Worm (Caenorhabditis elegans) whole organism, L4/young adult: ENCODE data around the gene ubxn-5.
A peak's percentile ranks its signal among the peaks of the same experiment; 100 is the strongest.
"Not testable (repeated sequence)": the region's sequence is repeated elsewhere in the genome, so short reads cannot be mapped to it uniquely, and the experiment has no call there.

Source experiments
- W03F9.2 ChIP-seq: fragments of 150-350 bp; optimal IDR thresholded peaks from 2 replicates; lab custom pipeline; 2014; ENCODE audit warnings: missing biosample characterization, missing genetic modification characterization
- dao-5 ChIP-seq: sonication (generic microtip); optimal IDR thresholded peaks from 2 replicates; lab custom pipeline; 2016; ENCODE audit warnings: missing genotype, missing genetic modification characterization, moderate library complexity, missing compliant biosample characterization
- him-1 ChIP-seq: sonication (generic microtip); optimal IDR thresholded peaks from 2 replicates; lab custom pipeline; 2016; ENCODE audit warnings: missing genotype, missing genetic modification reagents, missing genetic modification characterization, missing compliant biosample characterization

The ubxn-5 gene

DNA sequence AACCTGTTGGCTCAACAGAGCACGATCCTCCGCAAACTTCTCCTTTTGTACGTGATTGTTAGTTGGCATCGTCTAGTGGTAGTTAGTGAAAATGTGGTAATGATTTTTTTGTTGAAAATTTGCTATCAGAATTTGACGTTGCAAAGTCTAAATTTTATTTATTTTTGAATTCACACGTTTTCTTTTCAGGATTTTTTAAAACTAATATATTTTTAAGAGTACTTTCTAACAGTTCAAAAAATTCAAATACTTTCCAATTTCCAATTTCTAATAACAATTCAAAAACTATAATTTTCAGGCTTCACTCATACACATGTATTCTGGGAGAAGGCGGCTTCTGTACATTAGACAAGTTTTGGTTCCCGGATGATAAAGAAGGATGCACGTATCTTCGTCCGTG, at the start of gene ubxn-5:
TSS of gene ubxn-5 (minus strand) at position 101 of the 400 bp plus-strand sequence.
- no peak for TF ChIP-seq W03F9.2
- no peak for TF ChIP-seq dao-5 (tag; lab: Kevin White, UChicago)
- no peak for TF ChIP-seq him-1

- TF ChIP-seq W03F9.2 (no peak), him-1 (no peak), dao-5 (tag; lab: Kevin White, UChicago) (no peak)
Measured at ce11 chrII:10283145-10283544, 48.8 kb upstream of the ubxn-5 start.

ce11 chrII:10281674-10282073, 47.4 kb upstream of the ubxn-5 start:
- no peak for TF ChIP-seq W03F9.2
- TF ChIP-seq dao-5 (tag; lab: Kevin White, UChicago) = no peak
- TF ChIP-seq him-1 = no peak

DNA sequence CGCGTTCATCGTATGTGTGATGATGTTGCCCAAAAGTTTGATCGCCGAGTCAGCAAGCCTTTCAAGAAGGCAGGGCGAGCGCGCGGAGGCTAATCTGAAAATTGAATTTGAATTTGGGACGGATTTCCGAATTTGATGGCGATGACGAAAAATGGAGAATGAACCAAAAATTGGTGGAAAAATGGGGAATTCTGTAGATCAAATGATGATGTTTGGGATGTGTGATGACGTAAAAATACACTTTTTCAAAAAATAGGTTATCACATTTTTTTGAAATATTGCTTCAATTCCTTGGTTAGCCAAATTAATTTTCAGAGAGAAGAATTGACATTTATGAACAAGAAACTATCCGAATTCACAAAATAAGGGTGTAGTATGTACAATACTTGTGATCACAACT, 45.3 kb upstream of the ubxn-5 start, which contains the start of gene ZK971.1:
TSS of gene ZK971.1 (minus strand) at position 101 of the 400 bp plus-strand sequence.
- no peak for TF ChIP-seq W03F9.2
- TF ChIP-seq him-1 = no peak
- TF ChIP-seq dao-5 (tag; lab: Kevin White, UChicago) = no peak

DNA sequence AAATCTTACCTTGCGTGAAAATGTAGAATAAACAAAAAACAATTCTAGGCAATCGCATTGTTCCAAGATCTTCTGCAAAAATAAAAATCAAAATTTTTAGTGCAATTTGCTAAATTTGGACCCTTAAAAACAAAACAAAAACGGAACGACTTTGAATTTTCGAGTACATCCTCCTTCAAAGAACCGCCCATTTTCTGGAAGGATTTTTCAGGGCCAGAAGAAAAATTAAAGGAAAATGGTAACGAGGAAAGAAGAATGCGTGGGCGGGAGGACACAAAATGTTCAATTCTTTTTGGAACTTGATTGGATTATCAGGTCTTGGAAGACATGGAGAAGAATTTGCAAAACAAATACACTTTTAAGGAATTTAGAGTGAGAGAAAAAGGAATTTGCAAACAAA, 36.8 kb upstream of the ubxn-5 start, which contains the start of gene F54B3.4:
TSS of gene F54B3.4 (minus strand) at position 101 of the 400 bp plus-strand sequence.
- TF ChIP-seq him-1 (no peak), W03F9.2 (no peak), dao-5 (tag; lab: Kevin White, UChicago) (no peak)

DNA sequence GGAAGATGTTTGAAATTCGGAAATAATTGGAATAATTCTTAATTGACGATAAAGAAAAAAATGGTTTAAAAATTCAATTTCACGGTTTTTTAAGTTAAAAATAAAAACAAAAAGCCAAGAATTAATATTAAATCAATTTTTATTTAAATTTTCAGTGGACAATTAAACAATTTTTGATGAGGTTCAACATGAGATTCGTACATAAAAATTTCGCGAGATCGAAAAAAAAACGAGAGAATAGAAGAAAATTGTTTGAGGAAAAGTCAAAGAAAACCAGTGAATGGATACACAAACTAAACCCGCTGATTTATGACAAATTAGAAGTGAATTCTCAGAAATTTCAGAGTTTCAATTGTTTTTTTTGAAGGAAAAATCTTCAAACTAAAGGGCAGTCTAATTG, 35.8 kb upstream of the ubxn-5 start, which contains the start of gene F54B3.2:
TSS of gene F54B3.2 (minus strand) at position 101 of the 400 bp plus-strand sequence.
- TF ChIP-seq dao-5 (tag; lab: Kevin White, UChicago) (no peak), W03F9.2 (no peak), him-1 (no peak)

DNA sequence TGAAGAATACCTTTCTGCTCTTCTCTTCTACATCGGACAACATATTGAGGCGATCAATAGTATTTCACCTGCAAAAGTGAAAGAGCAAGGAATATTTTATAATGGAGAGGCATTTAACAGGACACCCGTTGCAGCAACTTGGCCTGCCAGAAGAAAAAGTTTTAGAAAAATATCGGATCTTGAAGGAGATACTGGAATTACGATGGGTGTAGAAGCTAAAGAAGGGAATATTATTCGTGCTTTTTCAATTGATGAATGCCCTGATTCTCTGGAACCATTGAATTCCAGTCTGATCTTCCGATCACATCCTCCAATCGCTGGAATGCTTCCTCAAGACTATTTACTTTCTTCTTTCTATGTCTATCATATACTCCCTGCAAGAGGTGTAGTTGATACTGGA, 27.0 kb upstream of the ubxn-5 start:
- TF ChIP-seq him-1 (no peak), dao-5 (tag; lab: Kevin White, UChicago) (no peak), W03F9.2 (no peak)

DNA sequence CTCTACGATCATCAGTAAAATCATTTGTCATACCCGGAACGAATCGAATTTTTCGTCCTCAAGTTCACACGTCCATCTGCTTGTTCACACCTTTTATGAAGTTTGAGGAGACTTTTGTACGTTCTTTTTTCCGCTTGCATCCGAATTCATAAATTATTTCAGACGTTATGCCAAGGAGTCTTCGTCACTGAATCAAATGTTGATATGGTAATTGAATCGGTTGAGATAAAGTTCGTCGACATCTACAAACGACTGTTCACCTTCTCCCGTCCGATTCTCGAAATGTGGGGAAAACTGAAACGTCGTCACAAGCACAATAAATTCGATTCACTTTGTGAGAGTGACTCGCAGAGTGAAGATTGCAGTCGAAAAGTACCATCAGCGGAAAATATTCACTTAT, 17.8 kb upstream of the ubxn-5 start:
- no peak for TF ChIP-seq him-1
- TF ChIP-seq W03F9.2 = no peak
- no peak for TF ChIP-seq dao-5 (tag; lab: Kevin White, UChicago)

ce11 chrII:10250966-10251365, 16.7 kb upstream of the ubxn-5 start, which contains the start of gene F54B3.1:
TSS of gene F54B3.1 (plus strand) at chrII:10251266.
- TF ChIP-seq him-1 = no peak
- TF ChIP-seq W03F9.2 = no peak
- no peak for TF ChIP-seq dao-5 (tag; lab: Kevin White, UChicago)

- peak; percentile 70 for TF ChIP-seq him-1
- TF ChIP-seq dao-5 (tag; lab: Kevin White, UChicago) = no peak
- TF ChIP-seq W03F9.2 = peak; percentile 79
Measured at ce11 chrII:10248355-10249041, 14.2 kb upstream of the ubxn-5 start, which contains the start of gene atad-3. TSS of gene atad-3 (plus strand) at chrII:10248991.

DNA sequence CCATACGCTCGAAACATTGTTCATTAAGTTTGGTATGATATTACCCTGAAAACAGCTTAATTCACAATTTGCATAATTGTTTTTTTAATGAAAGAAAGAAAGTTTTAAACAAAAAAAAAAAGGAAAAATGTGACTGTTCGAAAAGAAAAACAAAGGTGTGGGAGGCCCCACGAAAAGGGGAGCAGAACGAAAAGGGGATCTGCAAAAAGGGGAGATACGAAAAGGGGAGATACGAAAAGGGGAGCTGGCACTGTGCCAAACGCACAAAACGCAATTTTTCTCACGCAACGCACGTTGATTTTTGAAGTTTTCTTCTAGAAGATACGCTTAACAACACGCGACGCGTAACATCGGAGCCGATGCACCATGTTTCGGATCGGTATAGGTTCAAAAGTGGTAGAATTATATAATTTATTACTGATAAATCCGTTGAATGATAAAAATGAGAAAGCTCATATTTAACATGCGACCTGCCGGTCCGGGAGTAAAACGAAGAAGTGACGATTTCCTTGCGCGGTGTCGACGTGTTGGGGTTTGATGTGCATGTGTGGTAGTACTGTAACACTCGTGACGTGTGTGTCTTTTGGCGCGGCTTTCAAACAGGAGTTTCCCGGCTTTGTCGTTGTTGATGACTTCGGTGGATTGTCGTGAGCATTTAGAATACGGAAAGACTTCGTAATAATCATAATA, 13.4 kb upstream of the ubxn-5 start, which contains the start of gene nrde-2:
TSS of gene nrde-2 (minus strand) at position 45 of the 690 bp plus-strand sequence.
- not testable (repeated sequence) for TF ChIP-seq him-1; W03F9.2; dao-5 (tag; lab: Kevin White, UChicago)

ce11 chrII:10247154-10247553, 12.9 kb upstream of the ubxn-5 start:
- no peak for TF ChIP-seq W03F9.2
- no peak for TF ChIP-seq him-1
- TF ChIP-seq dao-5 (tag; lab: Kevin White, UChicago) = no peak

DNA sequence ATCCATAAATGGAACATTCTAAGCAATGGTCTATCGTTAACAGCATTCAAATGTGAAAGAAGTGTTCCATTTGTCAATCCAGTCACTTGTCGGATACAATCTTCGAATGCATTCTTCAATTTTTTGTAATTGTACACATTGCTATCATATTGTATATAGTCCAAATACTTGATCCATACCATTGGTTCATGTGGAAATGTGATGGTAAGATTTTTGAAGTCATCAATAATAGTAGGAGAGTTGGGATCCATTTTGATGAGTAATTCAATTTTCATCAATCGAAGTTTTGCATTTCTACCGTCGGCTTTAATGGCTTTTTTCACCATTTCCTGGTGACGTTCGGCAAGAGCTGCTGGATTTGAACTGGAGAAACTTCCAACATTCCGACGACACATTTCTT, 11.3 kb upstream of the ubxn-5 start:
- TF ChIP-seq dao-5 (tag; lab: Kevin White, UChicago) (no peak), him-1 (no peak), W03F9.2 (no peak)

DNA sequence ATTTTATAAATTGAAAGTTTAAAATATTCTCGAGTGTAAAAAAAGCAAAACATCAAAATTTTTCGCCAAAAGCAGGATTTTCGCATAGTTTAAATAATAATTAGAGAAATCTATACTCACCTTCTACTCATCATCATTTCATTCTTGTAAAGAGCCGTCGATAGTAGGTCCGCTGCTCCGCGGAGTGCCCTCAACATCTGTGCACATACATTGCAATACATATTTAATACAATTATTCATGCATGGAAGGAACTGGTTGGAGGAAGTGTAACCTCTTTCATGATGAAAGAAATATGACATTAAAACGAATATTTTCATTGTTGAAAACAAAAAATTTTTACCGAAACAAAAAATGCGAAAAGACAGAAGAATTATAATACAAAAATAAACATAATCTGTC, 8.0 kb upstream of the ubxn-5 start, which contains the start of gene mrps-14:
TSS of gene mrps-14 (minus strand) at position 197 of the 400 bp plus-strand sequence.
- TF ChIP-seq him-1 (no peak), W03F9.2 (no peak), dao-5 (tag; lab: Kevin White, UChicago) (no peak)

ce11 chrII:10239595-10239994, 5.3 kb upstream of the ubxn-5 start, which contains the start of gene mec-15:
TSS of gene mec-15 (minus strand) at chrII:10239695.
- no peak for TF ChIP-seq W03F9.2
- no peak for TF ChIP-seq dao-5 (tag; lab: Kevin White, UChicago)
- TF ChIP-seq him-1 = no peak
